Fruit fly (Drosophila melanogaster) whole organism, embryonic: ENCODE results near the gene Oatp74D.

Source experiments
- Atf-2 ChIP-seq: fragments of 200-800 bp; sonication (Bioruptor generic); optimal IDR thresholded peaks from 2 replicates; lab custom pipeline; 2016; ENCODE audit warnings: missing biosample characterization, missing genetic modification characterization
- CG13624 ChIP-seq: fragments of 200-800 bp; sonication (Bioruptor generic); optimal IDR thresholded peaks from 2 replicates; lab custom pipeline; 2016; ENCODE audit warnings: missing biosample characterization, missing genetic modification characterization
- CG14667 ChIP-seq: fragments of 200-800 bp; sonication (Bioruptor generic); IDR thresholded peaks from 2 replicates; pipeline ENCODE4 v1.3.6; 2022; ENCODE audit warnings: missing biosample characterization, missing genetic modification characterization
- CG1529 ChIP-seq: fragments of 200-800 bp; sonication (Bioruptor generic); optimal IDR thresholded peaks from 3 replicates; lab custom pipeline; 2018; ENCODE audit warnings: missing biosample characterization, missing genetic modification characterization
- CG15479 ChIP-seq: fragments of 200-800 bp; sonication (Bioruptor generic); optimal IDR thresholded peaks from 3 replicates; lab custom pipeline; 2019; ENCODE audit warnings: missing biosample characterization, mild to moderate bottlenecking, missing genetic modification characterization, moderate library complexity
- CG1647 ChIP-seq: fragments of 200-800 bp; sonication (Bioruptor generic); optimal IDR thresholded peaks from 3 replicates; lab custom pipeline; 2016; ENCODE audit warnings: missing biosample characterization, missing genetic modification characterization
- CG30431 ChIP-seq: fragments of 200-800 bp; sonication (Bioruptor generic); optimal IDR thresholded peaks from 2 replicates; lab custom pipeline; 2017; ENCODE audit warnings: missing biosample characterization, missing genetic modification characterization
- CG4328 ChIP-seq: fragments of 200-800 bp; sonication (Bioruptor generic); optimal IDR thresholded peaks from 3 replicates; lab custom pipeline; 2017; ENCODE audit warnings: missing biosample characterization, missing genetic modification reagents, missing genetic modification characterization
- CG4360 ChIP-seq: fragments of 200-800 bp; sonication (Bioruptor generic); IDR thresholded peaks from 2 replicates; pipeline ENCODE4 v1.3.6; 2022; ENCODE audit warnings: missing biosample characterization, missing genetic modification characterization
- CG4424 ChIP-seq: fragments of 200-800 bp; sonication (Bioruptor generic); optimal IDR thresholded peaks from 3 replicates; lab custom pipeline; 2016; ENCODE audit warnings: missing biosample characterization, missing genetic modification characterization
- CG4820 ChIP-seq: fragments of 200-800 bp; sonication (Bioruptor generic); optimal IDR thresholded peaks from 3 replicates; lab custom pipeline; 2016; ENCODE audit warnings: missing biosample characterization, missing genetic modification characterization
- CG4854 ChIP-seq: fragments of 200-800 bp; sonication (Bioruptor generic); optimal IDR thresholded peaks from 2 replicates; lab custom pipeline; 2016; ENCODE audit warnings: missing biosample characterization, missing genetic modification characterization, inconsistent platforms
- CG5953 ChIP-seq: fragments of 200-800 bp; sonication (Bioruptor generic); IDR thresholded peaks from 2 replicates; pipeline ENCODE4 v1.3.6; 2022; ENCODE audit warnings: missing biosample characterization, missing genetic modification characterization
- CG6689 ChIP-seq: fragments of 200-800 bp; sonication (Bioruptor generic); IDR thresholded peaks from 2 replicates; pipeline ENCODE4 v1.3.6; 2022; ENCODE audit warnings: missing biosample characterization, missing genetic modification characterization
- CG7372 ChIP-seq: fragments of 200-800 bp; sonication (Bioruptor generic); IDR thresholded peaks from 2 replicates; pipeline ENCODE4 v1.3.6; 2022; ENCODE audit warnings: missing biosample characterization, missing genetic modification characterization
- CG8281 ChIP-seq: fragments of 200-800 bp; sonication (Bioruptor generic); optimal IDR thresholded peaks from 2 replicates; lab custom pipeline; 2018; ENCODE audit warnings: missing biosample characterization, mild to moderate bottlenecking, missing genetic modification characterization, moderate library complexity
- CTCF ChIP-seq: fragments of 200-800 bp; sonication (Bioruptor generic); optimal IDR thresholded peaks from 2 replicates; lab custom pipeline; 2017; ENCODE audit warnings: missing biosample characterization, mild to moderate bottlenecking, missing genetic modification characterization, moderate library complexity
- Drgx ChIP-seq: fragments of 200-800 bp; sonication (Bioruptor generic); IDR thresholded peaks from 2 replicates; pipeline ENCODE4 v1.3.6; 2022; ENCODE audit warnings: missing biosample characterization, missing genetic modification characterization
- Lhr ChIP-seq: fragments of 200-800 bp; sonication (Bioruptor generic); optimal IDR thresholded peaks from 3 replicates; lab custom pipeline; 2017; ENCODE audit warnings: mild to moderate bottlenecking, missing biosample characterization, missing genetic modification reagents, missing genetic modification characterization
- Mrtf ChIP-seq: fragments of 200-800 bp; sonication (Bioruptor generic); IDR thresholded peaks from 3 replicates; pipeline ENCODE4 v1.3.6; 2022; ENCODE audit warnings: missing biosample characterization, missing genetic modification characterization
- NK7.1 ChIP-seq: fragments of 200-800 bp; sonication (Bioruptor generic); optimal IDR thresholded peaks from 3 replicates; lab custom pipeline; 2016; ENCODE audit warnings: missing biosample characterization, missing genetic modification characterization
- Neu2 ChIP-seq: fragments of 200-800 bp; sonication (Bioruptor generic); optimal IDR thresholded peaks from 3 replicates; lab custom pipeline; 2016; ENCODE audit warnings: missing biosample characterization, missing genetic modification characterization, borderline replicate concordance
- Rfx ChIP-seq: fragments of 200-800 bp; sonication (Bioruptor generic); IDR thresholded peaks from 2 replicates; pipeline ENCODE4 v1.3.6; 2022; ENCODE audit warnings: missing biosample characterization, missing genetic modification characterization
- Side ChIP-seq: fragments of 200-800 bp; sonication (Bioruptor generic); optimal IDR thresholded peaks from 2 replicates; lab custom pipeline; 2016; ENCODE audit warnings: missing biosample characterization, missing genetic modification characterization
- Sox100B ChIP-seq: fragments of 200-800 bp; sonication (Bioruptor generic); optimal IDR thresholded peaks from 3 replicates; lab custom pipeline; 2018; ENCODE audit warnings: missing biosample characterization, mild to moderate bottlenecking, missing genetic modification characterization
- Trl ChIP-seq, 3 experiments: fragments of >200 bp in 2 of 3; fragments of 200-800 bp in 1 of 3; sonication (Bioruptor generic) in 1 of 3; optimal IDR thresholded peaks; 2 replicates in 1 of 3; 3 replicates in 2 of 3; lab custom pipeline; 2016 to 2017; ENCODE audit warnings: missing biosample characterization in 1 of 3, missing genetic modification characterization in 1 of 3
- Xrp1 ChIP-seq: fragments of 200-800 bp; sonication (Bioruptor generic); IDR thresholded peaks from 2 replicates; pipeline ENCODE4 v1.3.6; 2022; ENCODE audit warnings: missing biosample characterization, missing genetic modification characterization
- ara ChIP-seq: fragments of 200-800 bp; sonication (Bioruptor generic); IDR thresholded peaks from 2 replicates; pipeline ENCODE4 v1.3.6; 2022; ENCODE audit warnings: missing biosample characterization, missing genetic modification characterization
- bsh ChIP-seq, 2 experiments: fragments of 200-800 bp; sonication (Bioruptor generic); optimal IDR thresholded peaks; 2 replicates each; lab custom pipeline; 2017 to 2018; ENCODE audit warnings: mild to moderate bottlenecking in 2 of 2, missing biosample characterization in 2 of 2, missing genetic modification characterization in 2 of 2, moderate library complexity in 1 of 2
- cg ChIP-seq: fragments of 200-800 bp; sonication (Bioruptor generic); optimal IDR thresholded peaks from 3 replicates; lab custom pipeline; 2019; ENCODE audit warnings: missing biosample characterization, mild to moderate bottlenecking, missing genetic modification characterization, moderate library complexity
- chm ChIP-seq: fragments of 200-800 bp; sonication (Bioruptor generic); IDR thresholded peaks from 2 replicates; pipeline ENCODE4 v1.3.6; 2022; ENCODE audit warnings: missing biosample characterization, missing genetic modification characterization
- dpn ChIP-seq, 2 experiments: fragments of 200-800 bp; sonication (Bioruptor generic); optimal IDR thresholded peaks; 3 replicates each; lab custom pipeline; 2016; ENCODE audit warnings: missing biosample characterization in 2 of 2, missing genetic modification characterization in 2 of 2
- eyg ChIP-seq: fragments of 200-800 bp; sonication (Bioruptor generic); optimal IDR thresholded peaks from 3 replicates; lab custom pipeline; 2016; ENCODE audit warnings: missing biosample characterization, missing genetic modification characterization
- fd96Cb ChIP-seq: fragments of 200-800 bp; sonication (Bioruptor generic); optimal IDR thresholded peaks from 2 replicates; lab custom pipeline; 2018; ENCODE audit warnings: missing biosample characterization, mild to moderate bottlenecking, missing genetic modification characterization, moderate library complexity
- gcm2 ChIP-seq: fragments of 200-800 bp; sonication (Bioruptor generic); optimal IDR thresholded peaks from 2 replicates; lab custom pipeline; 2016; ENCODE audit warnings: missing biosample characterization, missing genetic modification characterization
- kay ChIP-seq: fragments of 200-800 bp; sonication (Bioruptor generic); optimal IDR thresholded peaks from 2 replicates; lab custom pipeline; 2016; ENCODE audit warnings: missing biosample characterization, missing genetic modification characterization
- nom ChIP-seq: fragments of 200-800 bp; sonication (Bioruptor generic); optimal IDR thresholded peaks from 2 replicates; lab custom pipeline; 2017; ENCODE audit warnings: missing biosample characterization, missing genetic modification characterization, mild to moderate bottlenecking, moderate library complexity, missing genetic modification reagents
- onecut ChIP-seq: fragments of 200-800 bp; sonication (Bioruptor generic); IDR thresholded peaks from 2 replicates; pipeline ENCODE4 v1.3.6; 2022; ENCODE audit warnings: missing biosample characterization, missing genetic modification characterization
- pnt ChIP-seq: fragments of 200-800 bp; sonication (Bioruptor generic); optimal IDR thresholded peaks from 3 replicates; lab custom pipeline; 2016; ENCODE audit warnings: missing biosample characterization, missing genetic modification characterization
- row ChIP-seq: fragments of 200-800 bp; sonication (Bioruptor generic); IDR thresholded peaks from 3 replicates; pipeline ENCODE4 v1.3.6; 2022; ENCODE audit warnings: missing biosample characterization, missing genetic modification characterization
- sd ChIP-seq: fragments of 200-800 bp; sonication (Bioruptor generic); optimal IDR thresholded peaks from 3 replicates; lab custom pipeline; 2018; ENCODE audit warnings: missing biosample characterization, mild to moderate bottlenecking, missing genetic modification characterization, moderate library complexity
- sens ChIP-seq: fragments of 200-800 bp; sonication (Bioruptor generic); peaks from one replicate; lab custom pipeline; 2016; ENCODE audit warnings: missing biosample characterization, missing genetic modification characterization
- sr ChIP-seq: fragments of 200-800 bp; sonication (Bioruptor generic); IDR thresholded peaks from 3 replicates; pipeline ENCODE4 v1.3.6; 2022; ENCODE audit warnings: missing biosample characterization, missing genetic modification characterization
- tin ChIP-seq: fragments of 200-800 bp; sonication (Bioruptor generic); optimal IDR thresholded peaks from 3 replicates; lab custom pipeline; 2016; ENCODE audit warnings: missing biosample characterization, missing genetic modification characterization
- vvl ChIP-seq: fragments of 200-800 bp; sonication (Bioruptor generic); IDR thresholded peaks from 2 replicates; pipeline ENCODE4 v1.3.6; 2022; ENCODE audit warnings: missing biosample characterization, missing genetic modification characterization
- z ChIP-seq: fragments of 200-800 bp; sonication (Bioruptor generic); IDR thresholded peaks from 3 replicates; pipeline ENCODE4 v1.3.6; 2022; ENCODE audit warnings: missing biosample characterization, missing genetic modification characterization
- zf30C ChIP-seq: fragments of 200-800 bp; sonication (Bioruptor generic); optimal IDR thresholded peaks from 3 replicates; lab custom pipeline; 2018; ENCODE audit warnings: missing biosample characterization, mild to moderate bottlenecking, missing genetic modification characterization

The Oatp74D gene

dm6 chr3L:17497969-17498368, 11.1 kb downstream of the Oatp74D start (continued):
- no peak for TF ChIP-seq Xrp1 (GFP tag; lab: Robert Waterston, UW)
- TF ChIP-seq CG5953 (GFP tag; lab: Robert Waterston, UW), result no peak
- TF ChIP-seq CG1529, result no peak
- TF ChIP-seq CG30431, result no peak
- no peak for TF ChIP-seq NK7.1 (GFP tag; lab: Kevin White, UChicago)
- TF ChIP-seq row, result peak; percentile 24; the same call in 2 of the 3 replicates
- 0 out of 2 replicates have a peak, but pooled peaks have one; percentile 8 for TF ChIP-seq ara
- 0 out of 3 replicates have a peak, but pooled peaks have one; percentile 29 for TF ChIP-seq sr
- TF ChIP-seq Drgx (GFP tag; lab: Robert Waterston, UW), result peak; percentile 76
- TF ChIP-seq Rfx (GFP tag; lab: Robert Waterston, UW), result no peak
- TF ChIP-seq gcm2 (GFP tag; lab: Kevin White, UChicago), result no peak
- TF ChIP-seq CG4424, result no peak
- TF ChIP-seq Lhr (GFP tag; lab: Kevin White, UChicago), result no peak
- TF ChIP-seq kay (GFP tag; lab: Kevin White, UChicago), result no peak
- no peak for TF ChIP-seq Mrtf
- TF ChIP-seq CG14667 (GFP tag; lab: Robert Waterston, UW), result no peak
- no peak for TF ChIP-seq chm (GFP tag; lab: Robert Waterston, UW)
- TF ChIP-seq CG4854 (GFP tag; lab: Kevin White, UChicago), result no peak
- no peak for TF ChIP-seq Sox100B (GFP tag; lab: Kevin White, UChicago)
- TF ChIP-seq sd, result no peak
- no peak for TF ChIP-seq CG8281 (tag; lab: Kevin White, UChicago)
- no peak for TF ChIP-seq zf30C (GFP tag; lab: Kevin White, UChicago)
- peak; percentile 59 for TF ChIP-seq sens (GFP tag; lab: Kevin White, UChicago)
- no peak for TF ChIP-seq Atf-2 (GFP tag; lab: Kevin White, UChicago)
- TF ChIP-seq, all 482 proteins: peak for 9

- TF ChIP-seq cg (GFP tag; lab: Kevin White, UChicago), result peak; percentile 15
- TF ChIP-seq CG7372 (GFP tag; lab: Robert Waterston, UW), result peak; percentile 58; the same call in 1 of the 2 replicates
- no peak for TF ChIP-seq tin (GFP tag; lab: Kevin White, UChicago)
- TF ChIP-seq, all 482 proteins: peak for 2
Measured at dm6 chr3L:17498952-17499710, 12.2 kb downstream of the Oatp74D start.

- TF ChIP-seq CG1647 (GFP tag; lab: Kevin White, UChicago), result no peak
- TF ChIP-seq Drgx (GFP tag; lab: Robert Waterston, UW), result peak; percentile 38
- peak in 1 of 2 experiments; percentile 28 for TF ChIP-seq Trl (optimal IDR thresholded peaks at IDR 0.05; lab: Kevin White, UChicago)
- TF ChIP-seq Trl (GFP tag; optimal IDR thresholded peaks at IDR 0.05; lab: Kevin White, UChicago), result no peak
- peak; percentile 28 for TF ChIP-seq CTCF (GFP tag; lab: Kevin White, UChicago)
- peak; percentile 64 for TF ChIP-seq cg (GFP tag; lab: Kevin White, UChicago)
- TF ChIP-seq CG1529, result no peak
- TF ChIP-seq Atf-2 (GFP tag; lab: Kevin White, UChicago), result no peak
- TF ChIP-seq z (GFP tag; lab: Robert Waterston, UW), result 0 out of 3 replicates have a peak, but pooled peaks have one; percentile 36
- TF ChIP-seq CG6689 (GFP tag; lab: Robert Waterston, UW), result no peak
- TF ChIP-seq dpn (GFP tag; optimal IDR thresholded peaks at IDR 0.05; lab: Kevin White, UChicago), result no peak
- no peak for TF ChIP-seq CG13624 (GFP tag; lab: Kevin White, UChicago)
- no peak for TF ChIP-seq Side (GFP tag; lab: Kevin White, UChicago)
- no peak for TF ChIP-seq eyg (GFP tag; lab: Kevin White, UChicago)
- peak; percentile 43 for TF ChIP-seq nom (GFP tag; lab: Kevin White, UChicago)
- TF ChIP-seq CG4328 (GFP tag; lab: Kevin White, UChicago), result no peak
- no peak for TF ChIP-seq pnt
- no peak for TF ChIP-seq Neu2 (GFP tag; lab: Kevin White, UChicago)
- TF ChIP-seq CG15479 (GFP tag; lab: Kevin White, UChicago), result peak; percentile 76
- no peak for TF ChIP-seq CG4820 (GFP tag; lab: Kevin White, UChicago)
- TF ChIP-seq fd96Cb, result no peak
- TF ChIP-seq sens (GFP tag; lab: Kevin White, UChicago), result peak; percentile 10
- peak in 1 of 2 experiments; percentile 24 for TF ChIP-seq bsh (GFP tag; optimal IDR thresholded peaks at IDR 0.05; lab: Kevin White, UChicago)
- TF ChIP-seq CG4360 (GFP tag; lab: Robert Waterston, UW), result peak; percentile 42; the same call in 1 of the 2 replicates
- TF ChIP-seq onecut (GFP tag; lab: Robert Waterston, UW), result no peak
- TF ChIP-seq vvl (GFP tag; lab: Robert Waterston, UW), result no peak
Measured at dm6 chr3L:17500315-17500985, 13.5 kb downstream of the Oatp74D start.
